Worm (Caenorhabditis elegans): ENCODE measurements around the gene F02E11.2.
A peak's percentile ranks its signal among the peaks of the same experiment; 100 is the strongest.

The F02E11.2 gene

DNA sequence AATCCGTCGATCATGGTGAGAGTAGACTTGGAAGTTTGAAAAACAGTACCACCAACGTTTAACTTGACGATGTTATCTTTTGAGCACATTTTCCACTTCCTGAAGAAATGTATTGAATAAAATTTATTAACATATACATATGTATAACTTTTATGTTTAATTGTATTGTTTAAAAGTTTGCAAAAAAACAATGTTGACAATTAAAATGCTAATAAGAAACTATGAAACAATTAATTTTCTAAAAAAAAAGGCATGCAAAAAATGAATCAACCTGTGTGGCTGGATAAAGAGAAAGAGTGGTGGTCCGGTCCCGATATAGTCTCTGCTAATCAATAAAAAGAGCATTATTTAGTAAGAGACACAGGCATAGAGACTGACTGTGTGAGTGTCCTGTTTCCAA is 27.9 kb upstream of the F02E11.2 start, which contains the start of gene C17F4.8:
Gene C17F4.8, minus strand, starts transcription at position 101 of the 400 bp plus-strand sequence.
- TF ChIP-seq med-1 (GFP tag; optimal IDR thresholded peaks at IDR 0.05; ENCODE audit: insufficient read depth), result no peak

DNA sequence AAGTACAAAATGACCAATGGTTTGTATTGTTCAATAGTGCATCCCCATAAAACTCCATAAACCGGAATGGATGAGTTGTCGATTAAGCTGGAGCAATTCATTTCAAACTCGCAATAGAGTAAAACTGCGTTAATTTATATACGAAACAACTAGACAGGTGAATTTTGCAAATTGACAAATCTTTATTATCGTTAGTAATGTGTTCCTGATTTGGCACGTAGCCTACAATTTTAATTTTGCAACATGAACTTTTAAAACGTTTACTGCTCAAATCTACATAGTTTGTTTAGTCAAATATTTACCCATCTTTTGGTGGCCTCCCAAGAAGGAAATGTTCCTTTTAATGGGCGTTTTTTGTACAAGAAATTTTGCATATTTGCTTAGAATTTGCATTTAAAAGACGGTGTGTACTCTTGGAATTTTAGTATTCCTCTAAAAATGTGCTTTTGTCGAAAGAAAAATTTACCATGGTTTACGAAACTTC is 25.5 kb upstream of the F02E11.2 start, which contains the start of the genes srz-67 and C17F4.11:
Gene srz-67, minus strand, starts transcription at position 101 of the 484 bp plus-strand sequence.
Gene C17F4.11, plus strand, starts transcription at position 434 of the 484 bp plus-strand sequence.
- TF ChIP-seq med-1 (GFP tag; optimal IDR thresholded peaks at IDR 0.05; ENCODE audit: insufficient read depth), result no peak
- no peak for TF ChIP-seq ztf-23 (GFP tag; IDR thresholded peaks at IDR 0.05)
- TF ChIP-seq ztf-29 (GFP tag; IDR thresholded peaks at IDR 0.05), result no peak
- TF ChIP-seq tab-1 (GFP tag; IDR thresholded peaks at IDR 0.05), result no peak
- no peak for TF ChIP-seq flt-1 (GFP tag; IDR thresholded peaks at IDR 0.05)
- no peak for TF ChIP-seq cog-1 (tag; optimal IDR thresholded peaks at IDR 0.05)
- TF ChIP-seq klf-2 (GFP tag; conservative IDR thresholded peaks at IDR 0.05), result no peak
- TF ChIP-seq T22C8.4 (GFP tag; IDR thresholded peaks at IDR 0.05), result no peak
- TF ChIP-seq ref-1 (GFP tag; conservative IDR thresholded peaks at IDR 0.05), result no peak

DNA sequence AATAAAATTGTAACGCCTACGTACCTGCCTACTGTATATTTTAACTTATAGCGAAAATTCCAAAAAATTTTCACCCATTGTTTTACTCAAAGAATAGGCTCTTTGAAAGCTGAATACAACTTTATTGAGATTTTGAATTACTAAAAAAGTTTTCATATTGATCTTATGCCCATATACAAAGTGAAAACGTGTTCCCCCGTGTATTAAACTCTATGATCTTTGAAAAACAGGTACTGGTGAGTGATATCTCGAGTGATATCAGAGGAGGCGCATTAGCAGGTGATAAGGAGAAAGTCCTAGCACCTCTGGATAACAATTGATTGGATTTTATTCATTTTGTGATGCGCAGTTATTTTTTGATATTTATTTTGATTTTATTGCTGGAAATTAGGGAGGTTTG is 22.4 kb upstream of the F02E11.2 start, which contains the start of gene C17F4.3:
Gene C17F4.3, plus strand, starts transcription at position 301 of the 400 bp plus-strand sequence.
- TF ChIP-seq med-1 (GFP tag; optimal IDR thresholded peaks at IDR 0.05; ENCODE audit: insufficient read depth) (no peak), tab-1 (GFP tag; IDR thresholded peaks at IDR 0.05) (no peak), cog-1 (tag; optimal IDR thresholded peaks at IDR 0.05) (no peak), ztf-23 (GFP tag; IDR thresholded peaks at IDR 0.05) (no peak), klf-2 (GFP tag; conservative IDR thresholded peaks at IDR 0.05) (no peak), T22C8.4 (GFP tag; IDR thresholded peaks at IDR 0.05) (no peak)

DNA sequence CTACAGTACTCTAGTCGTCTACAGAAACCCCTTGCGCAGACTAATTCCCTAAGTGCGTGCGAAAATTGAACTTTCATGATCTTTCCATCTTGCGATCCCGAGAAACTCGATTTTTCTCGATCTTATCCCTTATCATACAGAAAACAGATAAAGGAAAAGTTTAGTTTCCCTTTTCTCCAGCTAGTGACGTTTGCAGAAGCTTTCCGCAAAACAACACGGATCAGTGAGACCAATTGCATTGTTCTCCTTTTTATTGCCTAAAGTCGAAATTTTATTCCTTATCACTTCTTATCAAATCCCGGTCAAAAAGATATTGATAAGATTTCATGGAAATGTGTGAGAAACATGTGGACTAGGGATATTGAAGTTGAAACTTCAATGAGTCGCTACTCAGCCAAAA is 20.8 kb upstream of the F02E11.2 start:
- TF ChIP-seq tab-1 (GFP tag; IDR thresholded peaks at IDR 0.05) (no peak), flt-1 (GFP tag; IDR thresholded peaks at IDR 0.05) (no peak), ref-1 (GFP tag; conservative IDR thresholded peaks at IDR 0.05) (no peak), ztf-23 (GFP tag; IDR thresholded peaks at IDR 0.05) (no peak), med-1 (GFP tag; optimal IDR thresholded peaks at IDR 0.05; ENCODE audit: insufficient read depth) (no peak), cog-1 (tag; optimal IDR thresholded peaks at IDR 0.05) (no peak), ztf-29 (GFP tag; IDR thresholded peaks at IDR 0.05) (no peak), T22C8.4 (GFP tag; IDR thresholded peaks at IDR 0.05) (no peak), klf-2 (GFP tag; conservative IDR thresholded peaks at IDR 0.05) (no peak)

DNA sequence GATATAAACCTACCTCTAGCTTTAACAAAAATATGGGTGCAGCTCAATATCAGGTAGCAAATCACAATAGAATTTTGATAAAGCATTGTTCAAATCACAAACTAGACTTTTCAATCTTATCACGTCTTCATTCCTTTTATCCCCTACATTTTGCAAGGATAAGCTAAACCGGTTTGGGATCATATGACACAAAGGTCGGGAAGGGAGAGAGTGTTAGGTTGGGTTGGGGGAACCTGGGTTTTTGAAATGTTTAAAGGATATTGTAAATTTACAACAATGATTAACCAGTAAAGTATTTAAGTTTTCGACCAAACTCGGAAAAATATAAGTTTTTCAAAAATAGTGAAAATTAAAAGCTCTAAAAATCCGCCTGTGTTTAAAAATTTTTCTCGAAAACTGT is 18.5 kb upstream of the F02E11.2 start, which contains the start of gene C17F4.12:
Gene C17F4.12, minus strand, starts transcription at position 101 of the 400 bp plus-strand sequence.
- no peak for TF ChIP-seq T22C8.4 (GFP tag; IDR thresholded peaks at IDR 0.05)
- TF ChIP-seq ztf-29 (GFP tag; IDR thresholded peaks at IDR 0.05), result no peak
- TF ChIP-seq cog-1 (tag; optimal IDR thresholded peaks at IDR 0.05), result no peak
- TF ChIP-seq ztf-23 (GFP tag; IDR thresholded peaks at IDR 0.05), result no peak
- no peak for TF ChIP-seq tab-1 (GFP tag; IDR thresholded peaks at IDR 0.05)
- TF ChIP-seq ref-1 (GFP tag; conservative IDR thresholded peaks at IDR 0.05), result no peak
- no peak for TF ChIP-seq klf-2 (GFP tag; conservative IDR thresholded peaks at IDR 0.05)
- TF ChIP-seq med-1 (GFP tag; optimal IDR thresholded peaks at IDR 0.05; ENCODE audit: insufficient read depth), result no peak
- TF ChIP-seq flt-1 (GFP tag; IDR thresholded peaks at IDR 0.05), result no peak

DNA sequence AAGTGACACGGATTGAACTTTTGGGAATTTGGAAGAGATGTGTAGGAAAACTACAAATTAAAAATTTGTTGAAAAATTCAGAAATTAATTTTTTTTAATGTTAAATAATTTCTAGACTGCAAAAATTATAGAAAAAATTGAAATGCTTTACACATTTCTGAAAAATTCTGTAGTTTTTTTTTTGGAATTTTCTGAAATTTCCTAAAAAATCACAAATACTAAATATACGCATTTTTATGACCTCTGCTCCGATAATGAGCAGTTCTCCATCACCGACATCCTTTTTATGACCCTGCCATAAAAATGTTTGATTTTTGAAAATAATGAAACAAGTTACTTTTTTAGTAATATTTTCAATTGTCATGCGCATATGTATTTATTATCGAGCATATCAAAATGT is 17.8 kb upstream of the F02E11.2 start:
- TF ChIP-seq T22C8.4 (GFP tag; IDR thresholded peaks at IDR 0.05) (no peak), klf-2 (GFP tag; conservative IDR thresholded peaks at IDR 0.05) (no peak), ref-1 (GFP tag; conservative IDR thresholded peaks at IDR 0.05) (no peak), flt-1 (GFP tag; IDR thresholded peaks at IDR 0.05) (no peak), med-1 (GFP tag; optimal IDR thresholded peaks at IDR 0.05; ENCODE audit: insufficient read depth) (no peak), ztf-29 (GFP tag; IDR thresholded peaks at IDR 0.05) (no peak), cog-1 (tag; optimal IDR thresholded peaks at IDR 0.05) (no peak), tab-1 (GFP tag; IDR thresholded peaks at IDR 0.05) (no peak), ztf-23 (GFP tag; IDR thresholded peaks at IDR 0.05) (no peak)

DNA sequence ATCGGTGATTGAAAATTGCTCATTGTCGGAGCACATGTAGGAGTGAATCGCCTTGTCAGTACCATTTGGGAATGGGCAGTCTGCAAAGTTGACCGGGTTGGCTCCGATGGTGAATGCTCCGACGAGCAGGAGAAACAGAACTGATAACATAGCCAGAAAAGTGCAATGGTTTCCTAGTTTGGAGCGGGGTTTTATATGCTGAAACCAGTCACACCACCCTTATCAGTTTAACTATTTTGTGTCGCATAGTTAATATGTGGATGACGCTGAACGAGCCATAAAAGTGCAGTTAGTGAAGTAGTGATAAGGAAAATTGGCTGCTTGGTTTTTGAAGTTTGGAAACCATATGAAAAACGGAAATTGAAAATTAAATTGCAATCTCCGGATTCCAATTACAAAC is 16.8 kb upstream of the F02E11.2 start, which contains the start of gene C17F4.7:
Gene C17F4.7, minus strand, starts transcription at position 180 of the 400 bp plus-strand sequence.
- no peak for TF ChIP-seq cog-1 (tag; optimal IDR thresholded peaks at IDR 0.05)
- TF ChIP-seq med-1 (GFP tag; optimal IDR thresholded peaks at IDR 0.05; ENCODE audit: insufficient read depth), result no peak
- TF ChIP-seq ref-1 (GFP tag; conservative IDR thresholded peaks at IDR 0.05), result no peak
- TF ChIP-seq flt-1 (GFP tag; IDR thresholded peaks at IDR 0.05), result no peak
- no peak for TF ChIP-seq klf-2 (GFP tag; conservative IDR thresholded peaks at IDR 0.05)
- TF ChIP-seq ztf-23 (GFP tag; IDR thresholded peaks at IDR 0.05), result no peak
- no peak for TF ChIP-seq tab-1 (GFP tag; IDR thresholded peaks at IDR 0.05)
- TF ChIP-seq T22C8.4 (GFP tag; IDR thresholded peaks at IDR 0.05), result no peak
- no peak for TF ChIP-seq ztf-29 (GFP tag; IDR thresholded peaks at IDR 0.05)

DNA sequence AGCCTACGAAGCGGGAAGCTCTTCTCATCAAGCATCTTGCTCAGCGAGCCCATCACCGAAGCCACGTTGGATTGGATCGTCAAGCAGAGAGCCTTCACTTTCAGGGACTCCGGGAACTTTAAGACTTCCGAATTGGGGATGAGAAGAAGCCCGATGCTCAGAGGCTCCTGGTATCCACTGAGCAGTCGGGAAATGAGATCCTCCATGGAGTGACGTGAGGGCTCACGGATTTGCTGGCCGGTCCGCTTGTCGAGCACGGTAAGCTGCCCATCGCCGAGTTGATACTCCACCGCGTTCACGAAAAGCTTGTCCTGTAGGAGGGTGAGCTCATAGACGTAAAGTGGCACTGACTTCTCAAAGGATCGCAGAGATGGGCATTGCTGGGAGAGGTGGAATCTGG is 15.0 kb upstream of the F02E11.2 start:
- TF ChIP-seq tab-1 (GFP tag; IDR thresholded peaks at IDR 0.05), result no peak
- TF ChIP-seq ztf-29 (GFP tag; IDR thresholded peaks at IDR 0.05), result no peak
- TF ChIP-seq flt-1 (GFP tag; IDR thresholded peaks at IDR 0.05), result no peak
- no peak for TF ChIP-seq ztf-23 (GFP tag; IDR thresholded peaks at IDR 0.05)
- no peak for TF ChIP-seq ref-1 (GFP tag; conservative IDR thresholded peaks at IDR 0.05)
- TF ChIP-seq T22C8.4 (GFP tag; IDR thresholded peaks at IDR 0.05), result no peak
- no peak for TF ChIP-seq cog-1 (tag; optimal IDR thresholded peaks at IDR 0.05)
- TF ChIP-seq klf-2 (GFP tag; conservative IDR thresholded peaks at IDR 0.05), result no peak

DNA sequence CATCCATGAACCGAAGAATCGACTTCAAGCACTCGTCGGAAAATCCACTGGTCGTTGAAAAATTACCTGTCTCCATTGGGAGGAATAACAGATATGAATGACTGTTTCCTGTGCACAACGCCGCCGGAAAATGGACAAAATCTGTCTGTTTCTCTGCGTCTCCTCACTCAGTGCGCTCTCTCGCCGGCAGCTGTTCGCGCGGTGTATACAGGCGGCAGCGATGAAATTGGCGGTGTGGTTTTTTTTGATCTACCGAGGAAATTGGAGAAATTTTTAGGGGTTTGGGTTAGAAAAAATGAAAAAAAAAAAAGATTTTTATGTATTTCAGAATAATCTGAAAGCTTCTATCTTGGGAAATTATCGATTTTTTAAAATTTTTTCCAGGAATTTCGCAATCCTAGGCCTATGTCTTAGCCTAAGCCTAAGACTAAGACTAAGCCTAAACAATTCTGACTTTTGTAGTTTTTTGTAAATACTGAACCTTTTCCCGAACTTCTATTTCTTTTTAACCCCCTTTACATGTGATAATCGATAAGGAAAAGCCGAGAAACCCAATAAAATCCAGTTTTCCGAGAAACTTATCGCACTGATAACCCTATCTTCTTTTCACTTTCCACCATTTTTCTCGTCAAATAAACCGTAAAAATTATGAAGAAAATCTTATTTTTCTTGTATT is 14.4 kb upstream of the F02E11.2 start, which contains the start of the genes fbxc-50 and C17F4.2:
Gene fbxc-50, minus strand, starts transcription at position 81 of the 676 bp plus-strand sequence.
Gene C17F4.2, plus strand, starts transcription at position 626 of the 676 bp plus-strand sequence.
- TF ChIP-seq T22C8.4 (GFP tag; IDR thresholded peaks at IDR 0.05) (0 out of 2 replicates have a peak, but pooled peaks have one; percentile 36), tab-1 (GFP tag; IDR thresholded peaks at IDR 0.05) (no peak)

DNA sequence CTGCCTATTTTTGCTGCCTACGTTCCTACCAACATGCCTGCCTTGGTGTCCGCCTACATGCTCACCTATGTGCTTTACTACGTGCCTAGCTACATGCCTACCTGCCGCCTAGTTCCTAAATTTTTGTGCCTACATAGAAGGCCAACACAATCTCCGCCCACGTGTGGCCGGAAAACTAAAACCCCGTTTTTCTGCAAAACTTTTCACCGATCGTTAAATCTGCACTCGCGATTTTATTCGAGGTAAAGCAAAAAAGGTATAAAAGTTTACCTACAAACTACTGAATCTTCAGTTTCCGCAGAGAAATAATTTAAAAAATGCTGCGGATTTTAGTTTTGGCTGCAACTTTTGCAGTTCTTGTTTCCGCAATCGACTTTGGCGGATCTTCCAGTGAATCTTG is 13.2 kb upstream of the F02E11.2 start, which contains the start of gene clec-124:
Gene clec-124, plus strand, starts transcription at position 301 of the 400 bp plus-strand sequence.
- no peak for TF ChIP-seq cog-1 (tag; optimal IDR thresholded peaks at IDR 0.05)
- TF ChIP-seq ztf-23 (GFP tag; IDR thresholded peaks at IDR 0.05), result no peak
- TF ChIP-seq ref-1 (GFP tag; conservative IDR thresholded peaks at IDR 0.05), result no peak
- no peak for TF ChIP-seq T22C8.4 (GFP tag; IDR thresholded peaks at IDR 0.05)
- no peak for TF ChIP-seq med-1 (GFP tag; optimal IDR thresholded peaks at IDR 0.05; ENCODE audit: insufficient read depth)
- no peak for TF ChIP-seq ztf-29 (GFP tag; IDR thresholded peaks at IDR 0.05)
- TF ChIP-seq flt-1 (GFP tag; IDR thresholded peaks at IDR 0.05), result no peak
